Fruit fly (Drosophila melanogaster) whole organism, embryonic: ENCODE data around the gene Swip-1.

Source experiments
- Antp ChIP-seq: fragments of 200-800 bp; sonication (Bioruptor generic); optimal IDR thresholded peaks from 3 replicates; lab custom pipeline; 2016; ENCODE audit warnings: missing biosample characterization, missing genetic modification characterization
- Atf3 ChIP-seq: fragments of 200-800 bp; sonication (Bioruptor generic); optimal IDR thresholded peaks from 3 replicates; lab custom pipeline; 2016; ENCODE audit warnings: missing biosample characterization, missing genetic modification characterization
- Awh ChIP-seq: fragments of 200-800 bp; sonication (Bioruptor generic); IDR thresholded peaks from 2 replicates; pipeline ENCODE4, ENCODE4 v1.3.6; 2022; ENCODE audit warnings: missing biosample characterization, missing genetic modification characterization
- CG11723 ChIP-seq: fragments of 200-800 bp; sonication (Bioruptor generic); optimal IDR thresholded peaks from 2 replicates; lab custom pipeline; 2017; ENCODE audit warnings: missing biosample characterization, mild to moderate bottlenecking, missing genetic modification characterization
- CG1233 ChIP-seq: fragments of 200-800 bp; sonication (Bioruptor generic); optimal IDR thresholded peaks from 4 replicates; lab custom pipeline; 2018; ENCODE audit warnings: missing biosample characterization, mild to moderate bottlenecking, missing genetic modification characterization
- CG13894 ChIP-seq: fragments of 200-800 bp; sonication (Bioruptor generic); optimal IDR thresholded peaks from 3 replicates; lab custom pipeline; 2018; ENCODE audit warnings: missing biosample characterization, mild to moderate bottlenecking, missing genetic modification characterization, moderate library complexity
- CG17359 ChIP-seq: fragments of 200-800 bp; sonication (Bioruptor generic); optimal IDR thresholded peaks from 3 replicates; lab custom pipeline; 2018; ENCODE audit warnings: missing biosample characterization, mild to moderate bottlenecking, missing genetic modification characterization, moderate library complexity
- CG17612 ChIP-seq: fragments of 200-800 bp; sonication (Bioruptor generic); IDR thresholded peaks from 2 replicates; pipeline ENCODE4 v1.3.6; 2022; ENCODE audit warnings: missing biosample characterization, missing genetic modification characterization
- CG17802 ChIP-seq: fragments of 200-800 bp; sonication (Bioruptor generic); optimal IDR thresholded peaks from 2 replicates; lab custom pipeline; 2018; ENCODE audit warnings: missing biosample characterization, mild to moderate bottlenecking, missing genetic modification characterization, moderate library complexity
- CG2875 ChIP-seq: fragments of 200-800 bp; sonication (Bioruptor generic); optimal IDR thresholded peaks from 2 replicates; lab custom pipeline; 2017; ENCODE audit warnings: missing biosample characterization, mild to moderate bottlenecking, missing genetic modification characterization, missing genetic modification reagents
- CG3838 ChIP-seq: fragments of 200-800 bp; sonication (Bioruptor generic); optimal IDR thresholded peaks from 3 replicates; lab custom pipeline; 2016; ENCODE audit warnings: missing biosample characterization, missing genetic modification characterization
- CG42726 ChIP-seq: fragments of 200-800 bp; sonication (Bioruptor generic); IDR thresholded peaks from 2 replicates; pipeline ENCODE4 v1.3.6; 2022; ENCODE audit warnings: missing biosample characterization, missing genetic modification characterization; ENCODE audit not compliant: partially characterized antibody
- CG4282 ChIP-seq: fragments of 200-800 bp; sonication (Bioruptor generic); optimal IDR thresholded peaks from 2 replicates; lab custom pipeline; 2016; ENCODE audit warnings: missing biosample characterization, missing genetic modification characterization
- CG4360 ChIP-seq: fragments of 200-800 bp; sonication (Bioruptor generic); IDR thresholded peaks from 2 replicates; pipeline ENCODE4 v1.3.6; 2022; ENCODE audit warnings: missing biosample characterization, missing genetic modification characterization
- CG4820 ChIP-seq: fragments of 200-800 bp; sonication (Bioruptor generic); optimal IDR thresholded peaks from 3 replicates; lab custom pipeline; 2016; ENCODE audit warnings: missing biosample characterization, missing genetic modification characterization
- CG6813 ChIP-seq: fragments of 200-800 bp; sonication (Bioruptor generic); optimal IDR thresholded peaks from 2 replicates; lab custom pipeline; 2017; ENCODE audit warnings: missing biosample characterization, missing genetic modification characterization, mild to moderate bottlenecking, moderate library complexity, missing genetic modification reagents
- CG7745 ChIP-seq: fragments of 200-800 bp; sonication (Bioruptor generic); optimal IDR thresholded peaks from 2 replicates; lab custom pipeline; 2018; ENCODE audit warnings: missing biosample characterization, mild to moderate bottlenecking, missing genetic modification characterization, moderate library complexity
- CG7928 ChIP-seq: fragments of 200-800 bp; sonication (Bioruptor generic); optimal IDR thresholded peaks from 2 replicates; lab custom pipeline; 2017; ENCODE audit warnings: missing biosample characterization, mild to moderate bottlenecking, missing genetic modification characterization
- CG9817 ChIP-seq: fragments of 200-800 bp; sonication (Bioruptor generic); optimal IDR thresholded peaks from 2 replicates; lab custom pipeline; 2018; ENCODE audit warnings: missing biosample characterization, mild to moderate bottlenecking, missing genetic modification characterization, moderate library complexity
- CrebB ChIP-seq: fragments of 200-800 bp; sonication (Bioruptor generic); optimal IDR thresholded peaks from 3 replicates; lab custom pipeline; 2018; ENCODE audit warnings: missing biosample characterization, mild to moderate bottlenecking, missing genetic modification characterization
- Dfd ChIP-seq, 2 experiments: fragments of >200 bp; optimal IDR thresholded peaks; 2 replicates each; lab custom pipeline; 2017; ENCODE audit warnings: missing biosample characterization in 2 of 2, missing genetic modification characterization in 2 of 2
- Dip2 ChIP-seq: fragments of 200-800 bp; sonication (Bioruptor generic); IDR thresholded peaks from 2 replicates; pipeline ENCODE4 v1.3.6; 2022; ENCODE audit warnings: missing biosample characterization, missing genetic modification characterization
- Dll ChIP-seq: fragments of 200-800 bp; sonication (Bioruptor generic); IDR thresholded peaks from 4 replicates; pipeline ENCODE4 v1.3.6; 2022; ENCODE audit warnings: missing biosample characterization, missing genetic modification characterization; ENCODE audit not compliant: partially characterized antibody
- Ets97D ChIP-seq: fragments of 200-800 bp; sonication (Bioruptor generic); optimal IDR thresholded peaks from 3 replicates; lab custom pipeline; 2016; ENCODE audit warnings: missing biosample characterization, missing genetic modification characterization
- Hmx ChIP-seq: fragments of 200-800 bp; sonication (Bioruptor generic); optimal IDR thresholded peaks from 2 replicates; lab custom pipeline; 2016; ENCODE audit warnings: missing biosample characterization, missing genetic modification characterization
- Kr ChIP-seq: fragments of 200-800 bp; sonication (Bioruptor generic); optimal IDR thresholded peaks from 2 replicates; lab custom pipeline; 2017; ENCODE audit warnings: missing biosample characterization, mild to moderate bottlenecking, missing genetic modification characterization
- MTF-1 ChIP-seq: fragments of 200-800 bp; sonication (Bioruptor generic); optimal IDR thresholded peaks from 2 replicates; lab custom pipeline; 2018; ENCODE audit warnings: missing biosample characterization, mild to moderate bottlenecking, missing genetic modification characterization, borderline replicate concordance
- Mrtf ChIP-seq: fragments of 200-800 bp; sonication (Bioruptor generic); IDR thresholded peaks from 3 replicates; pipeline ENCODE4 v1.3.6; 2022; ENCODE audit warnings: missing biosample characterization, missing genetic modification characterization
- NFAT ChIP-seq: fragments of 200-800 bp; sonication (Bioruptor generic); IDR thresholded peaks from 2 replicates; pipeline ENCODE4 v1.3.6; 2022; ENCODE audit warnings: missing biosample characterization, missing genetic modification characterization
- Oli ChIP-seq: fragments of 200-800 bp; sonication (Bioruptor generic); optimal IDR thresholded peaks from 2 replicates; lab custom pipeline; 2018; ENCODE audit warnings: missing biosample characterization, mild to moderate bottlenecking, missing genetic modification characterization, moderate library complexity
- Sox102F ChIP-seq: fragments of 200-800 bp; sonication (Bioruptor generic); optimal IDR thresholded peaks from 2 replicates; lab custom pipeline; 2018; ENCODE audit warnings: missing biosample characterization, mild to moderate bottlenecking, missing genetic modification characterization, moderate library complexity
- Sry-δ ChIP-seq: fragments of 200-800 bp; sonication (Bioruptor generic); optimal IDR thresholded peaks from 2 replicates; lab custom pipeline; 2016; ENCODE audit warnings: missing biosample characterization, missing genetic modification characterization
- Tbp ChIP-seq: fragments of >200 bp; optimal IDR thresholded peaks from 2 replicates; lab custom pipeline; 2018; ENCODE audit warnings: missing biosample characterization, missing genetic modification characterization
- ap ChIP-seq: fragments of 200-800 bp; sonication (Bioruptor generic); IDR thresholded peaks from 2 replicates; pipeline ENCODE4 v1.3.6; 2022; ENCODE audit warnings: missing biosample characterization, missing genetic modification characterization
- ash1 ChIP-seq: fragments of 200-800 bp; sonication (Bioruptor generic); optimal IDR thresholded peaks from 2 replicates; lab custom pipeline; 2018; ENCODE audit warnings: missing biosample characterization, mild to moderate bottlenecking, missing genetic modification characterization
- chm ChIP-seq: fragments of 200-800 bp; sonication (Bioruptor generic); IDR thresholded peaks from 2 replicates; pipeline ENCODE4 v1.3.6; 2022; ENCODE audit warnings: missing biosample characterization, missing genetic modification characterization
- eve ChIP-seq, 2 experiments: fragments of >200 bp; optimal IDR thresholded peaks; 2 replicates each; lab custom pipeline; 2017; ENCODE audit warnings: missing biosample characterization in 2 of 2, missing genetic modification characterization in 2 of 2
- eyg ChIP-seq: fragments of 200-800 bp; sonication (Bioruptor generic); optimal IDR thresholded peaks from 3 replicates; lab custom pipeline; 2016; ENCODE audit warnings: missing biosample characterization, missing genetic modification characterization
- gem ChIP-seq: fragments of 200-800 bp; sonication (Bioruptor generic); optimal IDR thresholded peaks from 2 replicates; lab custom pipeline; 2019; ENCODE audit warnings: missing biosample characterization, mild to moderate bottlenecking, missing genetic modification characterization, moderate library complexity
- lola ChIP-seq, 3 experiments: fragments of >200 bp in 2 of 3; fragments of 200-800 bp in 1 of 3; sonication (Bioruptor generic) in 1 of 3; optimal IDR thresholded peaks; 2 replicates each; lab custom pipeline; 2017 to 2019; ENCODE audit warnings: missing biosample characterization in 3 of 3, missing genetic modification characterization in 3 of 3, mild to moderate bottlenecking in 1 of 3, moderate library complexity in 1 of 3
- lov ChIP-seq, 2 experiments: fragments of 200-800 bp in 1 of 2; fragments of >200 bp in 1 of 2; sonication (Bioruptor generic) in 1 of 2; IDR thresholded peaks in 1 of 2; optimal IDR thresholded peaks in 1 of 2; 2 replicates in 1 of 2; 3 replicates in 1 of 2; pipeline versions ENCODE4 v1.3.6 to Lab custom; 2017 to 2022; ENCODE audit warnings: missing biosample characterization in 1 of 2, missing genetic modification characterization in 1 of 2
- org-1 ChIP-seq: fragments of 200-800 bp; sonication (Bioruptor generic); optimal IDR thresholded peaks from 2 replicates; lab custom pipeline; 2017; ENCODE audit warnings: missing biosample characterization, missing genetic modification characterization
- pfk ChIP-seq: fragments of 200-800 bp; sonication (Bioruptor generic); optimal IDR thresholded peaks from 2 replicates; lab custom pipeline; 2018; ENCODE audit warnings: missing biosample characterization, mild to moderate bottlenecking, missing genetic modification characterization, moderate library complexity
- phol ChIP-seq: fragments of 200-800 bp; sonication (Bioruptor generic); optimal IDR thresholded peaks from 3 replicates; lab custom pipeline; 2018; ENCODE audit warnings: missing biosample characterization, mild to moderate bottlenecking, missing genetic modification characterization, moderate library complexity
- psq ChIP-seq: fragments of 200-800 bp; sonication (Bioruptor generic); optimal IDR thresholded peaks from 2 replicates; lab custom pipeline; 2017; ENCODE audit warnings: missing biosample characterization, missing genetic modification characterization
- sd ChIP-seq: fragments of 200-800 bp; sonication (Bioruptor generic); optimal IDR thresholded peaks from 3 replicates; lab custom pipeline; 2018; ENCODE audit warnings: missing biosample characterization, mild to moderate bottlenecking, missing genetic modification characterization, moderate library complexity
- sob ChIP-seq: fragments of 200-800 bp; sonication (Bioruptor generic); IDR thresholded peaks from 2 replicates; pipeline ENCODE4 v1.3.6; 2022; ENCODE audit warnings: missing biosample characterization, missing genetic modification characterization
- ssp ChIP-seq: fragments of 200-800 bp; sonication (Bioruptor generic); IDR thresholded peaks from 2 replicates; pipeline ENCODE4 v1.3.6; 2022; ENCODE audit warnings: missing biosample characterization, missing genetic modification characterization
- zfh1 ChIP-seq: fragments of 200-800 bp; sonication (Bioruptor generic); IDR thresholded peaks from 3 replicates; pipeline ENCODE4 v1.3.6; 2022; ENCODE audit warnings: missing biosample characterization, missing genetic modification characterization

Gene Swip-1

dm6 chr2L:18948065-18948723, 38.9 kb downstream of the Swip-1 start (continued):
- TF ChIP-seq Oli = peak; percentile 86
- TF ChIP-seq Mrtf (GFP tag; lab: Robert Waterston, UW) = no peak
- no peak for TF ChIP-seq Dip2 (GFP tag; lab: Robert Waterston, UW)
- TF ChIP-seq ssp = peak; percentile 40
- TF ChIP-seq sob (GFP tag; lab: Robert Waterston, UW) = no peak
- 0 out of 2 replicates have a peak, but pooled peaks have one; percentile 3 for TF ChIP-seq ap (GFP tag; lab: Robert Waterston, UW)
- TF ChIP-seq pfk (GFP tag; lab: Kevin White, UChicago) = no peak
- no peak for TF ChIP-seq CG17612
- TF ChIP-seq org-1 (GFP tag; lab: Kevin White, UChicago) = peak; percentile 54
- no peak for TF ChIP-seq CG4282 (GFP tag; lab: Kevin White, UChicago)
- TF ChIP-seq Dll (GFP tag; lab: Robert Waterston, UW) = no peak
- no peak for TF ChIP-seq CG13894 (tag; lab: Kevin White, UChicago)
- peak; percentile 38 for TF ChIP-seq CG9817 (tag; lab: Kevin White, UChicago)
- TF ChIP-seq Sox102F = peak; percentile 85
- TF ChIP-seq zfh1 (GFP tag; lab: Robert Waterston, UW) = 0 out of 3 replicates have a peak, but pooled peaks have one; percentile 39
- no peak for TF ChIP-seq Antp
- no peak for TF ChIP-seq Kr (GFP tag; lab: Kevin White, UChicago)
- no peak for TF ChIP-seq eve (GFP tag; optimal IDR thresholded peaks at IDR 0.05; lab: Kevin White, UChicago)
- TF ChIP-seq CG7928 = no peak
- peak in 1 of 3 experiments; percentile 92 for TF ChIP-seq lola (GFP tag; optimal IDR thresholded peaks at IDR 0.05; lab: Kevin White, UChicago)
- TF ChIP-seq psq (GFP tag; lab: Kevin White, UChicago) = peak; percentile 48
- TF ChIP-seq CG42726 (GFP tag; lab: Robert Waterston, UW) = no peak
- no peak for TF ChIP-seq CG7745 (tag; lab: Kevin White, UChicago)
- TF ChIP-seq ash1 (GFP tag; lab: Kevin White, UChicago) = no peak
- TF ChIP-seq Awh = no peak; the same call in 1 of the 2 replicates
- peak; percentile 45 for TF ChIP-seq CG17802 (tag; lab: Kevin White, UChicago)
- TF ChIP-seq CG6813 (GFP tag; lab: Kevin White, UChicago) = peak; percentile 24
- peak; percentile 81 for TF ChIP-seq phol (tag; lab: Kevin White, UChicago)
- peak; percentile 72 for TF ChIP-seq CG17359 (tag; lab: Kevin White, UChicago)
- no peak for TF ChIP-seq lov (optimal IDR thresholded peaks at IDR 0.05; lab: Kevin White, UChicago)
- TF ChIP-seq lov (GFP tag; IDR thresholded peaks at IDR 0.05; lab: Robert Waterston, UW) = no peak
- TF ChIP-seq NFAT (GFP tag; lab: Robert Waterston, UW) = no peak
- TF ChIP-seq chm (GFP tag; lab: Robert Waterston, UW) = peak; percentile 53; the same call in 1 of the 2 replicates
- TF ChIP-seq Hmx (GFP tag; lab: Kevin White, UChicago) = no peak
- TF ChIP-seq CG4360 = no peak
- no peak for TF ChIP-seq sd (tag; lab: Kevin White, UChicago)
- TF ChIP-seq CG11723 (GFP tag; lab: Kevin White, UChicago) = peak; percentile 49
- peak; percentile 91 for TF ChIP-seq gem (tag; lab: Kevin White, UChicago)
- TF ChIP-seq Ets97D = no peak
- no peak for TF ChIP-seq CrebB (tag; lab: Kevin White, UChicago)
- no peak for TF ChIP-seq MTF-1
- no peak for TF ChIP-seq Dfd (GFP tag; optimal IDR thresholded peaks at IDR 0.05; lab: Kevin White, UChicago)
- TF ChIP-seq Tbp (GFP tag; lab: Kevin White, UChicago) = no peak
- no peak for TF ChIP-seq eyg (GFP tag; lab: Kevin White, UChicago)
- TF ChIP-seq Sry-δ (GFP tag; lab: Kevin White, UChicago) = no peak
- peak; percentile 69 for TF ChIP-seq CG2875 (GFP tag; lab: Kevin White, UChicago)
- TF ChIP-seq Atf3 (GFP tag; lab: Kevin White, UChicago) = no peak
- TF ChIP-seq CG1233 (GFP tag; lab: Kevin White, UChicago) = peak; percentile 61
- no peak for TF ChIP-seq CG3838 (GFP tag; lab: Kevin White, UChicago)
- TF ChIP-seq CG4820 (GFP tag; lab: Kevin White, UChicago) = peak; percentile 48
